Worm (Caenorhabditis elegans) whole organism, late embryonic: ENCODE data around the gene srbc-42.

ENCODE experiments used
- C38D4.7 ChIP-seq: fragments of 200-800 bp; sonication (Bioruptor generic); optimal IDR thresholded peaks from 2 replicates; lab custom pipeline; 2018; ENCODE audit warnings: mild to moderate bottlenecking, missing genetic modification characterization, moderate library complexity, missing compliant biosample characterization
- K09A11.1 ChIP-seq: sonication (generic microtip); optimal IDR thresholded peaks from 2 replicates; lab custom pipeline; 2017; ENCODE audit warnings: antibody characterized with exemption, mild to moderate bottlenecking, missing genetic modification characterization, missing compliant biosample characterization; ENCODE audit not compliant: insufficient read depth
- T23F11.4 ChIP-seq: fragments of 200-800 bp; sonication (Bioruptor generic); optimal IDR thresholded peaks from 2 replicates; lab custom pipeline; 2018; ENCODE audit warnings: mild to moderate bottlenecking, missing genetic modification characterization, missing compliant biosample characterization
- Y22D7AL.16 ChIP-seq: sonication (generic microtip); optimal IDR thresholded peaks from 2 replicates; lab custom pipeline; 2016; ENCODE audit warnings: missing genetic modification characterization, missing compliant biosample characterization
- ahr-1 ChIP-seq: sonication (generic microtip); optimal IDR thresholded peaks from 2 replicates; lab custom pipeline; 2016; ENCODE audit warnings: missing genetic modification characterization, missing compliant biosample characterization
- ama-1 ChIP-seq: fragments of 150-350 bp; optimal IDR thresholded peaks from 2 replicates; lab custom pipeline; 2014
- ceh-14 ChIP-seq: sonication (generic microtip); optimal IDR thresholded peaks from 2 replicates; lab custom pipeline; 2016; ENCODE audit warnings: missing genotype, missing genetic modification characterization, missing compliant biosample characterization
- ceh-18 ChIP-seq: sonication (generic microtip); optimal IDR thresholded peaks from 2 replicates; lab custom pipeline; 2016; ENCODE audit warnings: missing genetic modification characterization, missing compliant biosample characterization
- ceh-24 ChIP-seq: sonication (generic microtip); optimal IDR thresholded peaks from 2 replicates; lab custom pipeline; 2016; ENCODE audit warnings: mild to moderate bottlenecking, missing genetic modification characterization, missing compliant biosample characterization
- ceh-31 ChIP-seq: sonication (generic microtip); optimal IDR thresholded peaks from 2 replicates; lab custom pipeline; 2016; ENCODE audit warnings: missing genetic modification characterization, missing compliant biosample characterization
- ceh-48 ChIP-seq: sonication (generic microtip); optimal IDR thresholded peaks from 2 replicates; lab custom pipeline; 2016; ENCODE audit warnings: missing genetic modification characterization, inconsistent platforms, missing compliant biosample characterization
- che-1 ChIP-seq: sonication (generic microtip); optimal IDR thresholded peaks from 2 replicates; lab custom pipeline; 2016; ENCODE audit warnings: mild to moderate bottlenecking, missing genetic modification characterization, missing compliant biosample characterization
- dve-1 ChIP-seq: sonication (generic microtip); optimal IDR thresholded peaks from 2 replicates; lab custom pipeline; 2017; ENCODE audit warnings: antibody characterized with exemption, mild to moderate bottlenecking, missing genetic modification characterization, missing compliant biosample characterization
- elt-2 ChIP-seq: sonication (generic microtip); optimal IDR thresholded peaks from 2 replicates; lab custom pipeline; 2016; ENCODE audit warnings: missing genetic modification reagents, missing genetic modification characterization, missing compliant biosample characterization
- elt-4 ChIP-seq: sonication (generic microtip); optimal IDR thresholded peaks from 2 replicates; lab custom pipeline; 2016; ENCODE audit warnings: missing genetic modification characterization, missing compliant biosample characterization
- ets-4 ChIP-seq: sonication (generic microtip); optimal IDR thresholded peaks from 2 replicates; lab custom pipeline; 2016; ENCODE audit warnings: missing genetic modification characterization, missing compliant biosample characterization
- fkh-6 ChIP-seq: sonication (generic microtip); optimal IDR thresholded peaks from 2 replicates; lab custom pipeline; 2016; ENCODE audit warnings: missing genetic modification characterization, missing compliant biosample characterization
- gmeb-2 ChIP-seq: sonication (generic microtip); optimal IDR thresholded peaks from 2 replicates; lab custom pipeline; 2016; ENCODE audit warnings: missing genetic modification characterization, inconsistent platforms, missing compliant biosample characterization
- hlh-30 ChIP-seq: sonication (generic microtip); optimal IDR thresholded peaks from 2 replicates; lab custom pipeline; 2017; ENCODE audit warnings: antibody characterized with exemption, missing genetic modification characterization, missing compliant biosample characterization; ENCODE audit not compliant: insufficient read depth
- hlh-6 ChIP-seq: sonication (generic microtip); optimal IDR thresholded peaks from 2 replicates; lab custom pipeline; 2016; ENCODE audit warnings: missing genotype, missing genetic modification characterization, missing compliant biosample characterization
- hlh-8 ChIP-seq: sonication (generic microtip); optimal IDR thresholded peaks from 2 replicates; lab custom pipeline; 2016; ENCODE audit warnings: missing genotype, missing genetic modification characterization, missing compliant biosample characterization
- lim-6 ChIP-seq: sonication (generic microtip); optimal IDR thresholded peaks from 2 replicates; lab custom pipeline; 2016; ENCODE audit warnings: missing genetic modification characterization, missing compliant biosample characterization
- madf-2 ChIP-seq: sonication (generic microtip); optimal IDR thresholded peaks from 2 replicates; lab custom pipeline; 2017; ENCODE audit warnings: missing genetic modification characterization, missing compliant biosample characterization
- mec-3 ChIP-seq: sonication (generic microtip); optimal IDR thresholded peaks from 2 replicates; lab custom pipeline; 2016; ENCODE audit warnings: borderline replicate concordance, missing genetic modification characterization, missing compliant biosample characterization
- nhr-11 ChIP-seq: fragments of 150-350 bp; optimal IDR thresholded peaks from 2 replicates; lab custom pipeline; 2014; ENCODE audit warnings: missing biosample characterization, missing genetic modification characterization
- nhr-232 ChIP-seq: sonication (generic microtip); optimal IDR thresholded peaks from 2 replicates; lab custom pipeline; 2016; ENCODE audit warnings: missing genetic modification characterization, missing compliant biosample characterization
- npax-4 ChIP-seq: sonication (generic microtip); optimal IDR thresholded peaks from 2 replicates; lab custom pipeline; 2016; ENCODE audit warnings: missing genetic modification characterization, missing compliant biosample characterization
- odd-2 ChIP-seq: sonication (generic microtip); optimal IDR thresholded peaks from 2 replicates; lab custom pipeline; 2017; ENCODE audit warnings: antibody characterized with exemption, mild to moderate bottlenecking, missing genetic modification characterization, missing compliant biosample characterization
- pax-1 ChIP-seq: fragments of 150-350 bp; optimal IDR thresholded peaks from 2 replicates; lab custom pipeline; 2014; ENCODE audit warnings: missing biosample characterization, missing genetic modification characterization
- pha-2 ChIP-seq: sonication (generic microtip); optimal IDR thresholded peaks from 2 replicates; lab custom pipeline; 2017; ENCODE audit warnings: mild to moderate bottlenecking, missing genetic modification characterization, missing compliant biosample characterization
- pros-1 ChIP-seq: fragments of 150-350 bp; optimal IDR thresholded peaks from 2 replicates; lab custom pipeline; 2014; ENCODE audit warnings: missing biosample characterization, missing genetic modification reagents, missing genetic modification characterization
- tbx-2 ChIP-seq: sonication (generic microtip); optimal IDR thresholded peaks from 2 replicates; lab custom pipeline; 2016; ENCODE audit warnings: missing genetic modification characterization, missing compliant biosample characterization
- tbx-7 ChIP-seq: sonication (generic microtip); optimal IDR thresholded peaks from 2 replicates; lab custom pipeline; 2016; ENCODE audit warnings: missing genotype, missing genetic modification characterization, missing compliant biosample characterization
- unc-3 ChIP-seq, 2 experiments: fragments of 200-800 bp in 1 of 2; sonication (Bioruptor generic) in 1 of 2; sonication (generic microtip) in 1 of 2; conservative IDR thresholded peaks in 1 of 2; optimal IDR thresholded peaks in 1 of 2; 2 replicates each; pipeline versions ENCODE4 v1.3.6 to Lab custom; 2016 to 2022; ENCODE audit warnings: missing compliant biosample characterization in 2 of 2, missing genetic modification characterization in 2 of 2, missing genetic modification reagents in 1 of 2
- zip-5 ChIP-seq: sonication (generic microtip); optimal IDR thresholded peaks from 2 replicates; lab custom pipeline; 2016; ENCODE audit warnings: missing genetic modification characterization, missing compliant biosample characterization

The srbc-42 gene

ce11 chrV:2174465-2174864 is 16.6 kb downstream of the srbc-42 start:
- no peak for TF ChIP-seq npax-4 (tag; lab: Kevin White, UChicago)
- no peak for TF ChIP-seq tbx-2 (tag; lab: Kevin White, UChicago)
- TF ChIP-seq lim-6 (tag; lab: Kevin White, UChicago): no peak

ce11 chrV:2166679-2167078 is 24.3 kb downstream of the srbc-42 start, which contains the start of gene srbc-19:
srbc-19 (minus strand) TSS chrV:2166779.
- TF ChIP-seq nhr-11 (no peak), unc-3 (GFP tag; conservative IDR thresholded peaks at IDR 0.05; lab: Robert Waterston, UW) (no peak), unc-3 (tag; optimal IDR thresholded peaks at IDR 0.05; lab: Kevin White, UChicago) (no peak), ets-4 (tag; lab: Kevin White, UChicago) (no peak), hlh-8 (tag; lab: Kevin White, UChicago) (no peak), dve-1 (no peak), hlh-6 (tag; lab: Kevin White, UChicago) (no peak), mec-3 (tag; lab: Kevin White, UChicago) (no peak)

ce11 chrV:2163735-2164134 is 27.3 kb downstream of the srbc-42 start, which contains the start of gene str-255:
str-255 (minus strand) TSS chrV:2163835.
- no peak for TF ChIP-seq ama-1
- no peak for TF ChIP-seq ceh-48
- no peak for TF ChIP-seq madf-2 (tag; lab: Kevin White, UChicago)
- no peak for TF ChIP-seq ceh-14 (tag; lab: Kevin White, UChicago)
- no peak for TF ChIP-seq C38D4.7 (GFP tag; lab: Kevin White, UChicago)
- TF ChIP-seq tbx-7 (tag; lab: Kevin White, UChicago): no peak
- no peak for TF ChIP-seq elt-2 (tag; lab: Kevin White, UChicago)
- TF ChIP-seq nhr-232 (tag; lab: Kevin White, UChicago): no peak
- no peak for TF ChIP-seq zip-5 (tag; lab: Kevin White, UChicago)
- TF ChIP-seq ceh-24: no peak
- TF ChIP-seq hlh-30: no peak
- TF ChIP-seq T23F11.4 (GFP tag; lab: Kevin White, UChicago): no peak
- TF ChIP-seq Y22D7AL.16 (tag; lab: Kevin White, UChicago): no peak
- TF ChIP-seq che-1 (tag; lab: Kevin White, UChicago): no peak
- TF ChIP-seq elt-4 (tag; lab: Kevin White, UChicago): no peak
- TF ChIP-seq gmeb-2: no peak

- TF ChIP-seq pax-1: no peak
- no peak for TF ChIP-seq T23F11.4 (GFP tag; lab: Kevin White, UChicago)
- no peak for TF ChIP-seq ahr-1
Measured at ce11 chrV:2159331-2159730, 31.7 kb downstream of the srbc-42 start, which contains the start of gene C45H4.14. C45H4.14 (minus strand) TSS chrV:2159431.

- TF ChIP-seq nhr-232 (tag; lab: Kevin White, UChicago) (no peak), npax-4 (tag; lab: Kevin White, UChicago) (no peak), K09A11.1 (tag; lab: Kevin White, UChicago) (no peak), nhr-11 (no peak), fkh-6 (tag; lab: Kevin White, UChicago) (no peak), ama-1 (no peak), ceh-31 (tag; lab: Kevin White, UChicago) (no peak), pha-2 (tag; lab: Kevin White, UChicago) (no peak), pax-1 (no peak), odd-2 (tag; lab: Kevin White, UChicago) (no peak), ceh-14 (tag; lab: Kevin White, UChicago) (no peak), tbx-7 (tag; lab: Kevin White, UChicago) (no peak), ceh-18 (no peak), mec-3 (tag; lab: Kevin White, UChicago) (no peak), pros-1 (tag; lab: Kevin White, UChicago) (no peak), ets-4 (tag; lab: Kevin White, UChicago) (no peak)
- TF ChIP-seq, all 69 proteins: peak for 0
Measured at ce11 chrV:2156830-2157229, 34.2 kb downstream of the srbc-42 start, which contains the start of gene srbc-22. srbc-22 (plus strand) TSS chrV:2157130.
